Worm (Caenorhabditis elegans) whole organism, early embryonic: ENCODE measurements around the gene str-164.

Experiments
- ama-1 ChIP-seq: fragments of 150-350 bp; optimal IDR thresholded peaks from 2 replicates; lab custom pipeline; 2014
- hnd-1 ChIP-seq: sonication (generic microtip); optimal IDR thresholded peaks from 2 replicates; lab custom pipeline; 2016; ENCODE audit warnings: missing genetic modification characterization, missing compliant biosample characterization
- scrt-1 ChIP-seq: fragments of 200-800 bp; sonication (Bioruptor generic); IDR thresholded peaks from 2 replicates; pipeline ENCODE4 v1.3.6; 2022; ENCODE audit warnings: missing genetic modification characterization, missing compliant biosample characterization

DNA sequence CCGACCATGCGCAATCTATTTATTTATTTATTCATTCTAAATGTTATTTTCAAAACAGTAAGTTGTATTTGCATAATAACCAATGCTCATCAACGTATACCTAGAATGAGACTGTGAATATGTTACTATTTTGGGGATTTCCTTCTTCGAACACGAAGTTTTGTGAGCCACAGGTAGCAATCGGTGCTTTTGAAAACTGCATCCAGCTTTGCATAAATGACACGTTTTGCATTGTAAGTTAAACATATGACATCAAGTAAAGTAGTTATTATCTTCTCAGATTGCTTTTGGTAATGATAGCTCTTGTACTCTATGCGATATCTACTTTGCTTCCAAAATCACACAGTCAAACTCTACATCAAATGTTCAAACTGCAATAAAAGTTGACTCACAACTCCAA, 21.9 kb downstream of the str-164 start, which contains the start of gene E03H12.4:
- TF ChIP-seq scrt-1 (no peak), ama-1 (lab: Kevin White, UChicago) (no peak), hnd-1 (no peak)
